Worm (Caenorhabditis elegans) whole organism, L3 larva: ENCODE data around the gene ZC443.4.

Experiments used
- aly-2 ChIP-seq: fragments of 150-350 bp; optimal IDR thresholded peaks from 2 replicates; lab custom pipeline; 2014; ENCODE audit warnings: missing biosample characterization, missing genetic modification characterization
- ama-1 ChIP-seq: fragments of 150-350 bp; optimal IDR thresholded peaks from 2 replicates; lab custom pipeline; 2018
- ceh-82 ChIP-seq: fragments of 150-350 bp; optimal IDR thresholded peaks from 2 replicates; lab custom pipeline; 2014; ENCODE audit warnings: missing biosample characterization, missing genetic modification characterization
- daf-12 ChIP-seq: fragments of 150-350 bp; optimal IDR thresholded peaks from 2 replicates; lab custom pipeline; 2014; ENCODE audit warnings: missing biosample characterization, missing genetic modification reagents, missing genetic modification characterization
- hmg-11 ChIP-seq: sonication (generic microtip); optimal IDR thresholded peaks from 2 replicates; lab custom pipeline; 2016; ENCODE audit warnings: missing genetic modification characterization, missing compliant biosample characterization
- lin-15B ChIP-seq: fragments of 150-350 bp; optimal IDR thresholded peaks from 2 replicates; lab custom pipeline; 2014; ENCODE audit warnings: missing biosample characterization, missing genetic modification characterization
- nhr-28 ChIP-seq: fragments of 150-350 bp; optimal IDR thresholded peaks from 2 replicates; lab custom pipeline; 2014; ENCODE audit warnings: missing biosample characterization, missing genetic modification characterization
- nhr-76 ChIP-seq: fragments of 150-350 bp; sonication (generic microtip); optimal IDR thresholded peaks from 5 replicates; lab custom pipeline; 2014; ENCODE audit warnings: missing biosample characterization, missing genetic modification characterization
- nhr-77 ChIP-seq: fragments of 150-350 bp; optimal IDR thresholded peaks from 2 replicates; lab custom pipeline; 2014; ENCODE audit warnings: missing biosample characterization, missing genetic modification characterization
- pqm-1 ChIP-seq: fragments of 150-350 bp; optimal IDR thresholded peaks from 2 replicates; lab custom pipeline; 2017; ENCODE audit warnings: missing biosample characterization, missing genetic modification characterization, inconsistent platforms
- sea-2 ChIP-seq: fragments of 150-350 bp; sonication (generic microtip); optimal IDR thresholded peaks from 4 replicates; lab custom pipeline; 2014; ENCODE audit warnings: missing biosample characterization, missing genetic modification reagents, missing genetic modification characterization
- tbx-2 ChIP-seq: sonication (generic microtip); optimal IDR thresholded peaks from 2 replicates; lab custom pipeline; 2016; ENCODE audit warnings: mild to moderate bottlenecking, missing genetic modification characterization, missing compliant biosample characterization
- unc-62 ChIP-seq: fragments of 150-350 bp; sonication (generic microtip); optimal IDR thresholded peaks from 4 replicates; lab custom pipeline; 2014; ENCODE audit warnings: missing biosample characterization, missing genetic modification reagents, missing genetic modification characterization
- ztf-11 ChIP-seq: fragments of 150-350 bp; optimal IDR thresholded peaks from 2 replicates; lab custom pipeline; 2014; ENCODE audit warnings: missing biosample characterization, missing genetic modification characterization

- no peak for TF ChIP-seq aly-2 (tag; lab: Kevin White, UChicago)
- no peak for TF ChIP-seq nhr-28 (tag; lab: Kevin White, UChicago)
- no peak for TF ChIP-seq ceh-82 (tag; lab: Kevin White, UChicago)
- TF ChIP-seq ama-1 (lab: Kevin White, UChicago) = no peak
- TF ChIP-seq pqm-1 (tag; lab: Kevin White, UChicago) = peak; percentile 86
- no peak for TF ChIP-seq lin-15B (tag; lab: Kevin White, UChicago)
- TF ChIP-seq ztf-11 = no peak
- no peak for TF ChIP-seq nhr-76 (tag; lab: Kevin White, UChicago)
- TF ChIP-seq sea-2 (GFP tag; lab: Kevin White, UChicago) = no peak
- TF ChIP-seq unc-62 (GFP tag; lab: Kevin White, UChicago) = no peak
- TF ChIP-seq daf-12 (tag; lab: Kevin White, UChicago) = no peak
- TF ChIP-seq hmg-11 = no peak
- no peak for TF ChIP-seq nhr-77 (tag; lab: Kevin White, UChicago)
- no peak for TF ChIP-seq tbx-2 (tag; lab: Kevin White, UChicago)
These were observed 26.9 kb downstream of the ZC443.4 start, which contains the start of gene ugt-5 for ce11 chrV:12792752-12793151.
